Worm (Caenorhabditis elegans): ENCODE data around the gene srxa-11.
A peak's percentile ranks its signal among the peaks of the same experiment; 100 is the strongest.

- TF ChIP-seq lin-13 (GFP tag; optimal IDR thresholded peaks at IDR 0.05): no peak
- peak; percentile 3 for TF ChIP-seq nhr-12 (tag; optimal IDR thresholded peaks at IDR 0.05)
- no peak for TF ChIP-seq fos-1 (tag; optimal IDR thresholded peaks at IDR 0.05)
- no peak for TF ChIP-seq nhr-237 (tag; optimal IDR thresholded peaks at IDR 0.05)
- no peak for TF ChIP-seq egl-27 (tag; optimal IDR thresholded peaks at IDR 0.05)
- no peak for TF ChIP-seq nhr-11 (tag; optimal IDR thresholded peaks at IDR 0.05)
- TF ChIP-seq ama-1 (optimal IDR thresholded peaks at IDR 0.05): no peak
- TF ChIP-seq ztf-11 (tag; optimal IDR thresholded peaks at IDR 0.05): no peak
These were observed 12.9 kb downstream of the srxa-11 start, which contains the start of gene srw-145 for ce11 chrV:13936850-13937249.

Measured in whole organism, L2 larva.